Worm (Caenorhabditis elegans) whole organism, L4/young adult: ENCODE results near the gene tyr-1.

ENCODE experiments used
- W03F9.2 ChIP-seq: fragments of 150-350 bp; optimal IDR thresholded peaks from 2 replicates; lab custom pipeline; 2014; ENCODE audit warnings: missing biosample characterization, missing genetic modification characterization
- dao-5 ChIP-seq: sonication (generic microtip); optimal IDR thresholded peaks from 2 replicates; lab custom pipeline; 2016; ENCODE audit warnings: missing genotype, missing genetic modification characterization, moderate library complexity, missing compliant biosample characterization
- him-1 ChIP-seq: sonication (generic microtip); optimal IDR thresholded peaks from 2 replicates; lab custom pipeline; 2016; ENCODE audit warnings: missing genotype, missing genetic modification reagents, missing genetic modification characterization, missing compliant biosample characterization

ce11 chrIII:7860885-7861284 lies 12.7 kb upstream of the tyr-1 start, which contains the start of gene cuc-1:
- TF ChIP-seq him-1 (no peak), W03F9.2 (tag; lab: Kevin White, UChicago) (no peak), dao-5 (tag; lab: Kevin White, UChicago) (no peak)
